Worm (Caenorhabditis elegans) whole organism, midembryonic: ENCODE results near the gene lgc-43.

Experiments used
- T22C8.4 ChIP-seq: fragments of 200-800 bp; sonication (Bioruptor generic); IDR thresholded peaks from 2 replicates; pipeline ENCODE4 v1.3.6; 2022; ENCODE audit warnings: missing genetic modification characterization, missing compliant biosample characterization
- cog-1 ChIP-seq: sonication (generic microtip); optimal IDR thresholded peaks from 2 replicates; lab custom pipeline; 2016; ENCODE audit warnings: missing genetic modification characterization, missing compliant biosample characterization
- flt-1 ChIP-seq: fragments of 200-800 bp; sonication (Bioruptor generic); IDR thresholded peaks from 2 replicates; pipeline ENCODE4 v1.3.6; 2022; ENCODE audit warnings: missing genetic modification characterization, missing compliant biosample characterization
- klf-2 ChIP-seq: fragments of 200-800 bp; sonication (Bioruptor generic); conservative IDR thresholded peaks from 2 replicates; pipeline ENCODE4 v1.3.6; 2022; ENCODE audit warnings: missing genetic modification reagents, missing genetic modification characterization, missing compliant biosample characterization
- med-1 ChIP-seq: sonication (generic microtip); optimal IDR thresholded peaks from 2 replicates; lab custom pipeline; 2017; ENCODE audit warnings: missing genetic modification characterization, mild to moderate bottlenecking, missing compliant biosample characterization, antibody characterized with exemption, missing genetic modification reagents; ENCODE audit not compliant: insufficient read depth
- tab-1 ChIP-seq: fragments of 200-800 bp; sonication (Bioruptor generic); IDR thresholded peaks from 2 replicates; pipeline ENCODE4 v1.3.6; 2022; ENCODE audit warnings: missing genetic modification characterization, missing compliant biosample characterization
- ztf-23 ChIP-seq: fragments of 200-800 bp; sonication (Bioruptor generic); IDR thresholded peaks from 2 replicates; pipeline ENCODE4 v1.3.6; 2022; ENCODE audit warnings: missing genetic modification reagents, missing genetic modification characterization, missing compliant biosample characterization
- ztf-29 ChIP-seq: fragments of 200-800 bp; sonication (Bioruptor generic); IDR thresholded peaks from 2 replicates; pipeline ENCODE4 v1.3.6; 2022; ENCODE audit warnings: missing genetic modification reagents, missing genetic modification characterization, missing compliant biosample characterization

- TF ChIP-seq flt-1 (GFP tag; lab: Robert Waterston, UW) (no peak), ztf-29 (GFP tag; lab: Robert Waterston, UW) (no peak), cog-1 (tag; lab: Kevin White, UChicago) (no peak), med-1 (GFP tag; lab: Kevin White, UChicago) (no peak), tab-1 (GFP tag; lab: Robert Waterston, UW) (no peak), ztf-23 (GFP tag; lab: Robert Waterston, UW) (no peak), klf-2 (no peak), T22C8.4 (no peak)
These were observed 5.0 kb upstream of the lgc-43 start for ce11 chrIV:10573471-10573870.
